Fruit fly (Drosophila melanogaster) whole organism, embryonic: Measurements from ENCODE around the gene simj.

Source experiments
- Atf-2 ChIP-seq: fragments of 200-800 bp; sonication (Bioruptor generic); optimal IDR thresholded peaks from 2 replicates; lab custom pipeline; 2016; ENCODE audit warnings: missing biosample characterization, missing genetic modification characterization
- Atf6 ChIP-seq: fragments of 200-800 bp; sonication (Bioruptor generic); IDR thresholded peaks from 2 replicates; pipeline ENCODE4 v1.3.6; 2022; ENCODE audit warnings: missing biosample characterization, missing genetic modification characterization
- CG10366 ChIP-seq: fragments of 200-800 bp; sonication (Bioruptor generic); IDR thresholded peaks from 2 replicates; pipeline ENCODE4 v1.3.6; 2022; ENCODE audit warnings: missing biosample characterization, missing genetic modification characterization
- CG11398 ChIP-seq: fragments of 200-800 bp; sonication (Bioruptor generic); optimal IDR thresholded peaks from 2 replicates; lab custom pipeline; 2016; ENCODE audit warnings: missing biosample characterization, missing genetic modification characterization
- CG11504 ChIP-seq: fragments of 200-800 bp; sonication (Bioruptor generic); optimal IDR thresholded peaks from 3 replicates; lab custom pipeline; 2019; ENCODE audit warnings: missing biosample characterization, mild to moderate bottlenecking, missing genetic modification characterization, moderate library complexity
- CG14014 ChIP-seq: fragments of 200-800 bp; sonication (Bioruptor generic); IDR thresholded peaks from 2 replicates; pipeline ENCODE4 v1.3.6; 2022; ENCODE audit warnings: missing biosample characterization, missing genetic modification characterization
- CG17186 ChIP-seq: fragments of 200-800 bp; sonication (Bioruptor generic); optimal IDR thresholded peaks from 3 replicates; lab custom pipeline; 2017; ENCODE audit warnings: missing biosample characterization, missing genetic modification reagents, missing genetic modification characterization
- CG18764 ChIP-seq: fragments of 200-800 bp; sonication (Bioruptor generic); optimal IDR thresholded peaks from 3 replicates; lab custom pipeline; 2016; ENCODE audit warnings: missing biosample characterization, missing genetic modification characterization
- CG31388 ChIP-seq: fragments of 200-800 bp; sonication (Bioruptor generic); optimal IDR thresholded peaks from 2 replicates; lab custom pipeline; 2016; ENCODE audit warnings: missing biosample characterization, missing genetic modification characterization
- CG31441 ChIP-seq: fragments of 200-800 bp; sonication (Bioruptor generic); IDR thresholded peaks from 2 replicates; pipeline ENCODE4 v1.3.6; 2022; ENCODE audit warnings: missing biosample characterization, missing genetic modification characterization
- CG33557 ChIP-seq: fragments of 200-800 bp; sonication (Bioruptor generic); optimal IDR thresholded peaks from 2 replicates; lab custom pipeline; 2019; ENCODE audit warnings: missing biosample characterization, mild to moderate bottlenecking, missing genetic modification characterization, moderate library complexity
- CG34376 ChIP-seq: fragments of 200-800 bp; sonication (Bioruptor generic); optimal IDR thresholded peaks from 2 replicates; lab custom pipeline; 2018; ENCODE audit warnings: missing biosample characterization, mild to moderate bottlenecking, missing genetic modification characterization
- CG3995 ChIP-seq: fragments of 200-800 bp; sonication (Bioruptor generic); optimal IDR thresholded peaks from 3 replicates; lab custom pipeline; 2016; ENCODE audit warnings: missing biosample characterization, missing genetic modification characterization
- CG4707 ChIP-seq: fragments of 200-800 bp; sonication (Bioruptor generic); optimal IDR thresholded peaks from 2 replicates; lab custom pipeline; 2018; ENCODE audit warnings: missing biosample characterization, mild to moderate bottlenecking, missing genetic modification characterization, moderate library complexity
- CG5953 ChIP-seq: fragments of 200-800 bp; sonication (Bioruptor generic); IDR thresholded peaks from 2 replicates; pipeline ENCODE4 v1.3.6; 2022; ENCODE audit warnings: missing biosample characterization, missing genetic modification characterization
- CG6175 ChIP-seq: fragments of 200-800 bp; sonication (Bioruptor generic); IDR thresholded peaks from 3 replicates; pipeline ENCODE4 v1.3.6; 2022; ENCODE audit warnings: missing biosample characterization, missing genetic modification characterization
- CG6272 ChIP-seq: fragments of 200-800 bp; sonication (Bioruptor generic); IDR thresholded peaks from 2 replicates; pipeline ENCODE4 v1.3.6; 2022; ENCODE audit warnings: missing biosample characterization, missing genetic modification characterization
- CG6689 ChIP-seq: fragments of 200-800 bp; sonication (Bioruptor generic); IDR thresholded peaks from 2 replicates; pipeline ENCODE4 v1.3.6; 2022; ENCODE audit warnings: missing biosample characterization, missing genetic modification characterization
- CG7357 ChIP-seq: fragments of 200-800 bp; sonication (Bioruptor generic); IDR thresholded peaks from 3 replicates; pipeline ENCODE4 v1.3.6; 2022; ENCODE audit warnings: missing biosample characterization, missing genetic modification characterization
- CG7556 ChIP-seq: fragments of 200-800 bp; sonication (Bioruptor generic); optimal IDR thresholded peaks from 2 replicates; lab custom pipeline; 2017; ENCODE audit warnings: missing biosample characterization, mild to moderate bottlenecking, missing genetic modification characterization
- CG8944 ChIP-seq: fragments of 200-800 bp; sonication (Bioruptor generic); optimal IDR thresholded peaks from 3 replicates; lab custom pipeline; 2016; ENCODE audit warnings: missing biosample characterization, missing genetic modification characterization
- CkIIα-i1 ChIP-seq: fragments of 200-800 bp; sonication (Bioruptor generic); IDR thresholded peaks from 2 replicates; pipeline ENCODE4 v1.3.6; 2022; ENCODE audit warnings: missing biosample characterization, missing genetic modification characterization
- CoRest ChIP-seq: fragments of 200-800 bp; sonication (Bioruptor generic); optimal IDR thresholded peaks from 3 replicates; lab custom pipeline; 2018; ENCODE audit warnings: missing biosample characterization, mild to moderate bottlenecking, missing genetic modification characterization, moderate library complexity
- Hmr ChIP-seq: fragments of 200-800 bp; sonication (Bioruptor generic); optimal IDR thresholded peaks from 3 replicates; lab custom pipeline; 2017; ENCODE audit warnings: mild to moderate bottlenecking, missing biosample characterization, missing genetic modification reagents, missing genetic modification characterization
- Hsf ChIP-seq: fragments of 200-800 bp; sonication (Bioruptor generic); optimal IDR thresholded peaks from 3 replicates; lab custom pipeline; 2016; ENCODE audit warnings: missing biosample characterization, missing genetic modification characterization
- Lim3 ChIP-seq: fragments of 200-800 bp; sonication (Bioruptor generic); IDR thresholded peaks from 2 replicates; pipeline ENCODE4 v1.3.6; 2022; ENCODE audit warnings: missing biosample characterization, missing genetic modification characterization
- NFAT ChIP-seq: fragments of 200-800 bp; sonication (Bioruptor generic); IDR thresholded peaks from 2 replicates; pipeline ENCODE4 v1.3.6; 2022; ENCODE audit warnings: missing biosample characterization, missing genetic modification characterization
- Neu2 ChIP-seq: fragments of 200-800 bp; sonication (Bioruptor generic); optimal IDR thresholded peaks from 3 replicates; lab custom pipeline; 2016; ENCODE audit warnings: missing biosample characterization, missing genetic modification characterization, borderline replicate concordance
- Xbp1 ChIP-seq: fragments of 200-800 bp; sonication (Bioruptor generic); optimal IDR thresholded peaks from 3 replicates; lab custom pipeline; 2016; ENCODE audit warnings: missing biosample characterization, mild to moderate bottlenecking, missing genetic modification characterization
- cad ChIP-seq: fragments of >200 bp; optimal IDR thresholded peaks from 2 replicates; lab custom pipeline; 2017; ENCODE audit warnings: missing biosample characterization, missing genetic modification characterization
- chif ChIP-seq, 2 experiments: fragments of 200-800 bp; sonication (Bioruptor generic); optimal IDR thresholded peaks; 3 replicates each; lab custom pipeline; 2016; ENCODE audit warnings: missing biosample characterization in 2 of 2, missing genetic modification characterization in 2 of 2
- chn ChIP-seq: fragments of 200-800 bp; sonication (Bioruptor generic); optimal IDR thresholded peaks from 2 replicates; lab custom pipeline; 2016; ENCODE audit warnings: missing biosample characterization, missing genetic modification characterization
- dmrt11E ChIP-seq: fragments of 200-800 bp; sonication (Bioruptor generic); optimal IDR thresholded peaks from 3 replicates; lab custom pipeline; 2018; ENCODE audit warnings: missing biosample characterization, mild to moderate bottlenecking, missing genetic modification characterization, moderate library complexity
- ftz-f1 ChIP-seq: fragments of 200-800 bp; sonication (Bioruptor generic); optimal IDR thresholded peaks from 2 replicates; lab custom pipeline; 2016; ENCODE audit warnings: missing biosample characterization, missing genetic modification characterization
- gcm ChIP-seq: fragments of 200-800 bp; sonication (Bioruptor generic); optimal IDR thresholded peaks from 2 replicates; lab custom pipeline; 2019; ENCODE audit warnings: missing biosample characterization, mild to moderate bottlenecking, missing genetic modification characterization, moderate library complexity
- kah ChIP-seq: fragments of 200-800 bp; sonication (Bioruptor generic); optimal IDR thresholded peaks from 2 replicates; lab custom pipeline; 2018; ENCODE audit warnings: missing biosample characterization, mild to moderate bottlenecking, missing genetic modification characterization
- lola ChIP-seq, 3 experiments: fragments of >200 bp in 2 of 3; fragments of 200-800 bp in 1 of 3; sonication (Bioruptor generic) in 1 of 3; optimal IDR thresholded peaks; 2 replicates each; lab custom pipeline; 2017 to 2019; ENCODE audit warnings: missing biosample characterization in 3 of 3, missing genetic modification characterization in 3 of 3, mild to moderate bottlenecking in 1 of 3, moderate library complexity in 1 of 3
- odd ChIP-seq: fragments of 200-800 bp; sonication (Bioruptor generic); optimal IDR thresholded peaks from 2 replicates; lab custom pipeline; 2017; ENCODE audit warnings: missing biosample characterization, mild to moderate bottlenecking, missing genetic modification characterization
- pho ChIP-seq: fragments of 200-800 bp; sonication (Bioruptor generic); optimal IDR thresholded peaks from 2 replicates; lab custom pipeline; 2016; ENCODE audit warnings: missing biosample characterization, missing genetic modification characterization
- phol ChIP-seq: fragments of 200-800 bp; sonication (Bioruptor generic); optimal IDR thresholded peaks from 3 replicates; lab custom pipeline; 2018; ENCODE audit warnings: missing biosample characterization, mild to moderate bottlenecking, missing genetic modification characterization, moderate library complexity
- pum ChIP-seq: fragments of 200-800 bp; sonication (Bioruptor generic); optimal IDR thresholded peaks from 2 replicates; lab custom pipeline; 2016; ENCODE audit warnings: missing biosample characterization, missing genetic modification characterization
- ranshi ChIP-seq: fragments of 200-800 bp; sonication (Bioruptor generic); IDR thresholded peaks from 2 replicates; pipeline ENCODE4 v1.3.6; 2022; ENCODE audit warnings: missing biosample characterization, missing genetic modification characterization
- so ChIP-seq: fragments of 200-800 bp; sonication (Bioruptor generic); IDR thresholded peaks from 3 replicates; pipeline ENCODE4 v1.3.6; 2022; ENCODE audit warnings: missing biosample characterization, missing genetic modification characterization
- ssp ChIP-seq: fragments of 200-800 bp; sonication (Bioruptor generic); IDR thresholded peaks from 2 replicates; pipeline ENCODE4 v1.3.6; 2022; ENCODE audit warnings: missing biosample characterization, missing genetic modification characterization
- tin ChIP-seq: fragments of 200-800 bp; sonication (Bioruptor generic); optimal IDR thresholded peaks from 3 replicates; lab custom pipeline; 2016; ENCODE audit warnings: missing biosample characterization, missing genetic modification characterization
- tna ChIP-seq: fragments of 200-800 bp; sonication (Bioruptor generic); IDR thresholded peaks from 2 replicates; pipeline ENCODE4 v1.3.6; 2022; ENCODE audit warnings: missing biosample characterization, missing genetic modification characterization; ENCODE audit not compliant: partially characterized antibody
- trh ChIP-seq: fragments of 200-800 bp; sonication (Bioruptor generic); optimal IDR thresholded peaks from 2 replicates; lab custom pipeline; 2016; ENCODE audit warnings: missing biosample characterization, missing genetic modification characterization
- tx ChIP-seq: fragments of 200-800 bp; sonication (Bioruptor generic); optimal IDR thresholded peaks from 2 replicates; lab custom pipeline; 2016; ENCODE audit warnings: missing biosample characterization, missing genetic modification characterization
- unpg ChIP-seq: fragments of 200-800 bp; sonication (Bioruptor generic); optimal IDR thresholded peaks from 3 replicates; lab custom pipeline; 2018; ENCODE audit warnings: missing biosample characterization, mild to moderate bottlenecking, missing genetic modification characterization, moderate library complexity
- vvl ChIP-seq: fragments of 200-800 bp; sonication (Bioruptor generic); IDR thresholded peaks from 2 replicates; pipeline ENCODE4 v1.3.6; 2022; ENCODE audit warnings: missing biosample characterization, missing genetic modification characterization
- yki ChIP-seq: fragments of >200 bp; optimal IDR thresholded peaks from 3 replicates; lab custom pipeline; 2018

The simj gene

DNA sequence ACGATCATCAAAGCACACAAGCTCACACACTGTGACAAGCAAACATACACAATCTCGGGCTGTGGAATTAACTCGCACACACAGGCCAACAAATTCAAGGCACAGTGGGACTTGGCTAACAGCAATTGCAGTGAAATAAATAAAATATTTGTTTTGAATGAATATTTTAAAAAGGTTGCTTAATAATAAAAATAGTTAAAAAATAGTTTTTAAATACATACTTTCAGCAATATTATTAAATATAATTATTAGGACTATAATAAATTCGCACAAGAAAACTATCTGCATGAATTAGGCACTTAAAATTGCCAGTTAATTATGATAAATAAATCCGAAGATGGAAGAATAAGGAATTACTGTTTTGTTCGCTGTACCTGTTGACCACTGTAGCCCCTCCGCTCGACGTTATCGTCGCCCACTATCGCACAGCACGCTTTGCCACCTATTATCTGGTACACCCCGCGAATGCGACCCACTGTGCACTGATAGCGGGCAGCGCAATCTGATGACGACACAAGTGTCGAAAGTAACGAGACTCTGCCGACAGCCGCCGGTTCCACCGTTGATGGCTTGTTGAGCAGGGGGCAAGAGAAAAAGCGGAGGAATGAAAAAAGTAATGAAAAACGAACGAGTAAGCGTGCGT is 18.3 kb downstream of the simj start (continued):
- TF ChIP-seq CG31388 (GFP tag; lab: Kevin White, UChicago) (peak; percentile 92), CG7556 (GFP tag; lab: Kevin White, UChicago) (peak; percentile 100), tna (GFP tag; lab: Robert Waterston, UW) (no peak), Neu2 (GFP tag; lab: Kevin White, UChicago) (no peak), CG3995 (GFP tag; lab: Kevin White, UChicago) (peak; percentile 78), CG34376 (GFP tag; lab: Kevin White, UChicago) (peak; percentile 98), chn (peak; percentile 92), CG18764 (GFP tag; lab: Kevin White, UChicago) (peak; percentile 95), so (peak; percentile 98), CG11504 (tag; lab: Kevin White, UChicago) (peak; percentile 98), odd (GFP tag; lab: Kevin White, UChicago) (peak; percentile 99), CkIIα-i1 (GFP tag; lab: Robert Waterston, UW) (peak; percentile 80), Hmr (GFP tag; lab: Kevin White, UChicago) (peak; percentile 99), CoRest (tag; lab: Kevin White, UChicago) (peak; percentile 99), cad (GFP tag; lab: Kevin White, UChicago) (no peak), yki (lab: Kevin White, UChicago) (no peak), CG4707 (GFP tag; lab: Kevin White, UChicago) (peak; percentile 97), kah (GFP tag; lab: Kevin White, UChicago) (peak; percentile 95), Xbp1 (peak; percentile 97), NFAT (peak; percentile 86), pho (peak; percentile 87), CG10366 (GFP tag; lab: Robert Waterston, UW) (peak; percentile 97), CG33557 (GFP tag; lab: Kevin White, UChicago) (peak; percentile 91), Hsf (GFP tag; lab: Kevin White, UChicago) (peak; percentile 93), trh (peak; percentile 93), unpg (GFP tag; lab: Kevin White, UChicago) (peak; percentile 96), CG17186 (GFP tag; lab: Kevin White, UChicago) (peak; percentile 85), tin (GFP tag; lab: Kevin White, UChicago) (peak; percentile 97), CG7357 (peak; percentile 93), CG6689 (GFP tag; lab: Robert Waterston, UW) (peak; percentile 98), CG11398 (GFP tag; lab: Kevin White, UChicago) (peak; percentile 82), Atf-2 (GFP tag; lab: Kevin White, UChicago) (peak; percentile 60), phol (tag; lab: Kevin White, UChicago) (peak; percentile 98), lola (GFP tag; optimal IDR thresholded peaks at IDR 0.05; lab: Kevin White, UChicago) (peak in 1 of 3 experiments; percentile 98), CG6175 (GFP tag; lab: Robert Waterston, UW) (peak; percentile 96), ssp (GFP tag; lab: Robert Waterston, UW) (peak; percentile 90), pum (GFP tag; lab: Kevin White, UChicago) (peak; percentile 79), chif (GFP tag; optimal IDR thresholded peaks at IDR 0.05; lab: Kevin White, UChicago) (peak; percentile 82 to 88), tx (GFP tag; lab: Kevin White, UChicago) (peak; percentile 75), CG31441 (peak; percentile 99), ftz-f1 (GFP tag; lab: Kevin White, UChicago) (peak; percentile 59), dmrt11E (tag; lab: Kevin White, UChicago) (peak; percentile 96), vvl (GFP tag; lab: Robert Waterston, UW) (peak; percentile 97), CG6272 (GFP tag; lab: Robert Waterston, UW) (peak; percentile 94), CG8944 (GFP tag; lab: Kevin White, UChicago) (peak; percentile 70), CG14014 (GFP tag; lab: Robert Waterston, UW) (peak; percentile 97), Atf6 (GFP tag; lab: Robert Waterston, UW) (peak; percentile 99), ranshi (GFP tag; lab: Robert Waterston, UW) (peak; percentile 96), CG5953 (GFP tag; lab: Robert Waterston, UW) (peak; percentile 92), Lim3 (peak; percentile 93; the same call in 1 of the 2 replicates), gcm (GFP tag; lab: Kevin White, UChicago) (peak; percentile 97)
